Fruit fly (Drosophila melanogaster) whole organism, embryonic: Measurements from ENCODE around the gene CG14721.

Experiments
- CG3281 ChIP-seq: fragments of 200-800 bp; sonication (Bioruptor generic); optimal IDR thresholded peaks from 3 replicates; lab custom pipeline; 2017; ENCODE audit warnings: missing biosample characterization, mild to moderate bottlenecking, missing genetic modification characterization
- CG6765 ChIP-seq: fragments of 200-800 bp; sonication (Bioruptor generic); optimal IDR thresholded peaks from 3 replicates; lab custom pipeline; 2017; ENCODE audit warnings: missing biosample characterization, mild to moderate bottlenecking, missing genetic modification characterization
- chn ChIP-seq: fragments of 200-800 bp; sonication (Bioruptor generic); optimal IDR thresholded peaks from 2 replicates; lab custom pipeline; 2016; ENCODE audit warnings: missing biosample characterization, missing genetic modification characterization
- fd96Cb ChIP-seq: fragments of 200-800 bp; sonication (Bioruptor generic); optimal IDR thresholded peaks from 2 replicates; lab custom pipeline; 2018; ENCODE audit warnings: missing biosample characterization, mild to moderate bottlenecking, missing genetic modification characterization, moderate library complexity
- slbo ChIP-seq: fragments of 200-800 bp; sonication (Bioruptor generic); IDR thresholded peaks from 2 replicates; pipeline ENCODE4 v1.3.6; 2022; ENCODE audit warnings: missing biosample characterization, missing genetic modification characterization
- zf30C ChIP-seq: fragments of 200-800 bp; sonication (Bioruptor generic); optimal IDR thresholded peaks from 3 replicates; lab custom pipeline; 2018; ENCODE audit warnings: missing biosample characterization, mild to moderate bottlenecking, missing genetic modification characterization
- zfh1 ChIP-seq: fragments of 200-800 bp; sonication (Bioruptor generic); IDR thresholded peaks from 3 replicates; pipeline ENCODE4 v1.3.6; 2022; ENCODE audit warnings: missing biosample characterization, missing genetic modification characterization

DNA sequence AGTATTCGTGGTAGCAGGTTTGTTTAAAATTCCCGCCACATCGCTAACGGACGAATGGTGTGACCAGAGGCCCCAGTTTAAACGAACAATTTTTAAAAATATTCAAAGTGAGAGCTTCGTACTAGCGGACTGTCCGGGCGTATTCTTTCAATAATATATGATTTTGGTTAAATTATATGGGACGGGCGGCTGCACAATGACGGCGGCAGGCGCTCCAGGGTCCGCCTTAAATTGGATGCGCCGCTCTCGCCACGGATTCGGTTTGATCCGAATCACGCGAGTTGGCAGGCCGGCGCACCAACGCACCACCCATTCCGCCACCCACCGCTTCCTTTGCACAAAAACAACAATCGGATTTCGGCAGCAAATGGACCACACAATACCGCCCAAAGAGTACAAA, at the start of gene CG14721:
- no peak for TF ChIP-seq fd96Cb (tag; lab: Kevin White, UChicago)
- peak; percentile 92 for TF ChIP-seq chn
- no peak for TF ChIP-seq zf30C (GFP tag; lab: Kevin White, UChicago)
- no peak for TF ChIP-seq CG3281 (GFP tag; lab: Kevin White, UChicago)
- no peak for TF ChIP-seq CG6765 (GFP tag; lab: Kevin White, UChicago)
- TF ChIP-seq slbo, result peak; percentile 43; the same call in 1 of the 2 replicates
- no peak for TF ChIP-seq zfh1 (GFP tag; lab: Robert Waterston, UW)
